Fruit fly (Drosophila melanogaster) whole organism, prepupa: ENCODE data around the gene Acsf3.

ENCODE experiments used
- Blimp-1 ChIP-seq: fragments of 200-800 bp; sonication (Bioruptor generic); optimal IDR thresholded peaks from 3 replicates; lab custom pipeline; 2017; ENCODE audit warnings: missing biosample characterization, missing genetic modification characterization, mild to moderate bottlenecking, moderate library complexity, missing genetic modification reagents
- CG10669 ChIP-seq: fragments of 200-800 bp; sonication (Bioruptor generic); optimal IDR thresholded peaks from 3 replicates; lab custom pipeline; 2018; ENCODE audit warnings: missing biosample characterization, mild to moderate bottlenecking, missing genetic modification characterization, moderate library complexity
- CG7368 ChIP-seq: fragments of 200-800 bp; sonication (Bioruptor generic); optimal IDR thresholded peaks from 3 replicates; lab custom pipeline; 2016; ENCODE audit warnings: missing biosample characterization, missing genetic modification characterization
- Lpt ChIP-seq: fragments of 200-800 bp; sonication (Bioruptor generic); optimal IDR thresholded peaks from 3 replicates; lab custom pipeline; 2016; ENCODE audit warnings: missing biosample characterization, missing genetic modification characterization
- OdsH ChIP-seq: fragments of 200-800 bp; sonication (Bioruptor generic); optimal IDR thresholded peaks from 3 replicates; lab custom pipeline; 2016; ENCODE audit warnings: missing biosample characterization, missing genetic modification characterization
- fd59A ChIP-seq: fragments of 200-800 bp; sonication (Bioruptor generic); optimal IDR thresholded peaks from 2 replicates; lab custom pipeline; 2017; ENCODE audit warnings: missing biosample characterization, mild to moderate bottlenecking, missing genetic modification characterization, missing genetic modification reagents

DNA sequence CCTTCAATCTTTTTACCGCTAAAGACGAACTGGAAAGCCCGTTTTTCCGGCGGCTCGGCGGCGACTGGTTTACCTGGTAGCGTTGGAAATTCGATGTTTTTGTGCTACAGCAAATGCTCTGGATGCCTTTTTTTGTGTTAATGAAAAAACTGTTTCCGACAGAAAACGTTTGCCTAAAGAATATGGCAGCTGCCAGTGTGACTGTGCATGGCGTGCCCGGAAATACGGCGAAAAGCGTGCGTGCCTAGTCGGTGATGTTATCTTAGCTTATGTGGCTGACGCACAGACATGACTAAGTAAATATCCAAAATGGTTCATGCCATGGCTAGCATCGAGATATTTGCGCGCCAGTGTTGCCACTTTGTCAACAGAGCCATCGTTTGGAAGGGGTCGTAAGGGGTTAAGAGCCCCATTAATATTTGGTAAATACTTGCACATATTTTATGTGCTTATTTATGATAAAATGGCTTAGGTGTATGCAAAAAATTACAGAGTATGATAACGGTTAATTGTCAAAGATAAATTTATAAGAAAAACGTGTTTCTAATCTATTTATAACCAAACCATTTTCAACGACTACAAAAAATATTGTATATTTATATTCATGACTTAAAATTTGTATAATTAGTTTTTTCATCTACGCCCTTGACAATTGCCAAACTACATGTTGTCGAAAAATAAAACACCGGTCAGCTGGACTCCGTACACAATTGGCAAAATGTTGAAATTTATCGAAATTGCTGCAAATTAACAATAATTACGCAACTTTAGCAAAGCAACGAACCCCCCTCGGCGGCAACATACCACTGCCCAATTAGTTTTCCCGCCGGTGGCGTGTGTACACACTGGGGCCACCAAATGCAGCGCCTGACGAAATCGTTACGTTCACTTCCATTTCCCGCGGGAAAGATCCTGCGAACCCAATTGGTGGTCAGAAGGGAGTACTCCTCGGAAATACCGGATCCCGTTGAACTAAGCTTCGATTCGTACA, 42.6 kb upstream of the Acsf3 start, which contains the start of gene CG2059:
- TF ChIP-seq CG7368 (GFP tag; lab: Kevin White, UChicago): no peak
- TF ChIP-seq Lpt: no peak
- no peak for TF ChIP-seq Blimp-1 (GFP tag; lab: Kevin White, UChicago)
- no peak for TF ChIP-seq fd59A
- TF ChIP-seq OdsH (GFP tag; lab: Kevin White, UChicago): peak; percentile 42
- TF ChIP-seq CG10669: no peak
